Worm (Caenorhabditis elegans) whole organism, L1 larva: ENCODE measurements around the gene F38A5.6.
"Not testable (repeated sequence)": the region's sequence is repeated elsewhere in the genome, so short reads cannot be mapped to it uniquely, and the experiment has no call there.

ENCODE experiments used
- elt-3 ChIP-seq, 6 experiments: fragments of 150-350 bp in 1 of 6; sonication (generic microtip); optimal IDR thresholded peaks; 2 replicates each; lab custom pipeline; 2017 to 2018; ENCODE audit warnings: missing biosample characterization in 6 of 6, missing genetic modification characterization in 6 of 6, inconsistent platforms in 1 of 6
- fkh-4 ChIP-seq: sonication (generic microtip); optimal IDR thresholded peaks from 2 replicates; lab custom pipeline; 2016; ENCODE audit warnings: missing compliant biosample characterization, missing genetic modification characterization, borderline replicate concordance
- lin-13 ChIP-seq: fragments of 150-350 bp; optimal IDR thresholded peaks from 2 replicates; lab custom pipeline; 2014; ENCODE audit warnings: missing biosample characterization, missing genetic modification reagents, missing genetic modification characterization
- mef-2 ChIP-seq: fragments of 150-350 bp; optimal IDR thresholded peaks from 2 replicates; lab custom pipeline; 2014; ENCODE audit warnings: missing biosample characterization, missing genetic modification characterization
- nhr-47 ChIP-seq: sonication (generic microtip); optimal IDR thresholded peaks from 2 replicates; lab custom pipeline; 2016; ENCODE audit warnings: mild to moderate bottlenecking, missing genetic modification characterization, moderate library complexity, missing compliant biosample characterization
- nhr-76 ChIP-seq: sonication (generic microtip); optimal IDR thresholded peaks from 2 replicates; lab custom pipeline; 2017; ENCODE audit warnings: missing biosample characterization, missing genetic modification characterization
- unc-62 ChIP-seq: fragments of 150-350 bp; optimal IDR thresholded peaks from 2 replicates; lab custom pipeline; 2014; ENCODE audit warnings: missing biosample characterization, missing genetic modification reagents, missing genetic modification characterization
- ztf-11 ChIP-seq, 2 experiments: sonication (generic microtip); optimal IDR thresholded peaks; 2 replicates each; lab custom pipeline; 2016 to 2017; ENCODE audit warnings: missing genetic modification characterization in 2 of 2, missing biosample characterization in 1 of 2, missing compliant biosample characterization in 1 of 2

DNA sequence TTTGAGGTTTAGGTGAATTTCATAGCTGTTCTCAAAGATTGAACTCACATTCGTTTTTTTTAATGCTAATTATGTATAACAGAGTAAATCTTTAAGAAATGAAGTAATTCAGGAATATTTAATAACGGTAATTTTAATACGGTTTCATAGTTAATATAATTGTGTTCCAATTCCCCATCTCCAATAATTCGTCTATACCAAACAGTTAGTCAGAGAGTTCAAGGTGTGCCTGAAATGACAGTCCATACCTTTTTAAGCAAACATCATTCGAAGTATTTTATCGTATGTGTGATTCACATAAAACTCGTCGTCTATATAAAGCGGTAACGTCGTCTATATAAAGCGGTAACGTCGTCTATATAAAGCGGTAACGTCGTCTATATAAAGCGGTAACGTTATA lies 1.5 kb upstream of the F38A5.6 start, which contains the start of gene nspb-5:
- not testable (repeated sequence) for TF ChIP-seq mef-2 (tag; lab: Kevin White, UChicago); fkh-4 (tag; lab: Kevin White, UChicago); elt-3 (tag; optimal IDR thresholded peaks at IDR 0.05; lab: Kevin White, UChicago); nhr-76; nhr-47 (tag; lab: Kevin White, UChicago); lin-13 (GFP tag; lab: Kevin White, UChicago); unc-62 (GFP tag; lab: Kevin White, UChicago); ztf-11 (tag; optimal IDR thresholded peaks at IDR 0.05; lab: Kevin White, UChicago)
